Fruit fly (Drosophila melanogaster): ENCODE data around the gene CG2162.
A peak's percentile ranks its signal among the peaks of the same experiment; 100 is the strongest.

The CG2162 gene

dm6 chr3L:3078398-3079155, 43.6 kb downstream of the CG2162 start (continued):
- TF ChIP-seq MTF-1 (GFP tag; optimal IDR thresholded peaks at IDR 0.05; ENCODE audit: borderline replicate concordance) (peak; percentile 16), gsb-n (tag; optimal IDR thresholded peaks at IDR 0.05) (no peak), Asciz (GFP tag; optimal IDR thresholded peaks at IDR 0.05) (peak; percentile 77), kay (GFP tag; optimal IDR thresholded peaks at IDR 0.05) (no peak), Meics (GFP tag; optimal IDR thresholded peaks at IDR 0.05) (peak; percentile 65), CG31365 (tag; optimal IDR thresholded peaks at IDR 0.05) (peak; percentile 27), NFAT (GFP tag; IDR thresholded peaks at IDR 0.05) (no peak), fu2 (GFP tag; optimal IDR thresholded peaks at IDR 0.05) (peak; percentile 21), C15 (GFP tag; IDR thresholded peaks at IDR 0.05) (no peak), sr (GFP tag; IDR thresholded peaks at IDR 0.05) (0 out of 3 replicates have a peak, but pooled peaks have one; percentile 42), CG13424 (tag; optimal IDR thresholded peaks at IDR 0.05) (peak; percentile 43), MBD-R2 (GFP tag; IDR thresholded peaks at IDR 0.05) (peak; percentile 19; the same call in 1 of the 2 replicates), CG12659 (GFP tag; optimal IDR thresholded peaks at IDR 0.05) (peak; percentile 16), peb (GFP tag; IDR thresholded peaks at IDR 0.05) (no peak), Hsf (GFP tag; optimal IDR thresholded peaks at IDR 0.05) (no peak), Dek (tag; optimal IDR thresholded peaks at IDR 0.05) (peak; percentile 3), Dfd (GFP tag; optimal IDR thresholded peaks at IDR 0.05) (no peak), CG15073 (GFP tag; optimal IDR thresholded peaks at IDR 0.05) (no peak), amos (GFP tag; IDR thresholded peaks at IDR 0.05; ENCODE audit: partially characterized antibody) (no peak), Ptx1 (GFP tag; IDR thresholded peaks at IDR 0.05) (peak; percentile 37; the same call in 1 of the 2 replicates), CG3726 (GFP tag; IDR thresholded peaks at IDR 0.05) (no peak), Nf-YC (tag; optimal IDR thresholded peaks at IDR 0.05) (no peak), lab (GFP tag; optimal IDR thresholded peaks at IDR 0.05) (peak; percentile 78), CG4854 (GFP tag; optimal IDR thresholded peaks at IDR 0.05) (no peak), dpn (GFP tag; optimal IDR thresholded peaks at IDR 0.05) (peak in 1 of 2 experiments; percentile 14), tup (GFP tag; optimal IDR thresholded peaks at IDR 0.05) (no peak), CG3838 (GFP tag; optimal IDR thresholded peaks at IDR 0.05) (no peak), gt (GFP tag; IDR thresholded peaks at IDR 0.05) (no peak), hb (GFP tag; IDR thresholded peaks at IDR 0.05; ENCODE audit: partially characterized antibody) (no peak), CG10654 (GFP tag; optimal IDR thresholded peaks at IDR 0.05) (no peak), Ssrp (tag; optimal IDR thresholded peaks at IDR 0.05) (peak; percentile 46), ems (GFP tag; optimal IDR thresholded peaks at IDR 0.05) (no peak), Nf-YA (GFP tag; IDR thresholded peaks at IDR 0.05) (no peak), CG14860 (GFP tag; IDR thresholded peaks at IDR 0.05; ENCODE audit: partially characterized antibody) (no peak), ind (GFP tag; optimal IDR thresholded peaks at IDR 0.05) (peak; percentile 53), ab (GFP tag; optimal IDR thresholded peaks at IDR 0.05) (no peak), CG6654 (GFP tag; optimal IDR thresholded peaks at IDR 0.05) (no peak), CG31224 (GFP tag; IDR thresholded peaks at IDR 0.05) (no peak; the same call in 1 of the 2 replicates), CG12104 (GFP tag; optimal IDR thresholded peaks at IDR 0.05) (peak; percentile 22), Six4 (GFP tag; optimal IDR thresholded peaks at IDR 0.05) (peak; percentile 20), sd (tag; optimal IDR thresholded peaks at IDR 0.05) (peak; percentile 47), Hr39 (optimal IDR thresholded peaks at IDR 0.05) (no peak), row (GFP tag; IDR thresholded peaks at IDR 0.05) (peak; percentile 71), Vsx1 (GFP tag; optimal IDR thresholded peaks at IDR 0.05) (no peak), HLH3B (GFP tag; IDR thresholded peaks at IDR 0.05) (peak; percentile 4; the same call in 1 of the 2 replicates), dysf (GFP tag; IDR thresholded peaks at IDR 0.05) (peak; percentile 22; the same call in 1 of the 3 replicates), zen (tag; optimal IDR thresholded peaks at IDR 0.05) (no peak), CG31441 (GFP tag; IDR thresholded peaks at IDR 0.05) (peak; percentile 35; the same call in 1 of the 2 replicates), CG13287 (GFP tag; IDR thresholded peaks at IDR 0.05; ENCODE audit: partially characterized antibody) (no peak), Atf6 (GFP tag; IDR thresholded peaks at IDR 0.05) (0 out of 2 replicates have a peak, but pooled peaks have one; percentile 44)
